Fruit fly (Drosophila melanogaster): ENCODE measurements around the gene y.

- TF ChIP-seq toe (GFP tag; optimal IDR thresholded peaks at IDR 0.05), result no peak
- no peak for TF ChIP-seq pad (GFP tag; optimal IDR thresholded peaks at IDR 0.05)
- no peak for TF ChIP-seq CG12768 (GFP tag; optimal IDR thresholded peaks at IDR 0.05)
Observed at dm6 chrX:399732-400131, 43.4 kb downstream of the y start.
